Worm (Caenorhabditis elegans) whole organism, mixed stage, embryonic: ENCODE results near the gene ZK1320.7.

Experiments
- ceh-83 ChIP-seq: fragments of 200-800 bp; sonication (Bioruptor generic); optimal IDR thresholded peaks from 2 replicates; lab custom pipeline; 2018; ENCODE audit warnings: mild to moderate bottlenecking, missing genetic modification characterization, missing compliant biosample characterization
- ces-1 ChIP-seq: fragments of 150-350 bp; optimal IDR thresholded peaks from 2 replicates; lab custom pipeline; 2014; ENCODE audit warnings: missing biosample characterization, missing genetic modification reagents, missing genetic modification characterization
- flh-1 ChIP-seq: fragments of 200-800 bp; sonication (Bioruptor generic); optimal IDR thresholded peaks from 2 replicates; lab custom pipeline; 2018; ENCODE audit warnings: mild to moderate bottlenecking, missing genetic modification characterization, moderate library complexity, missing compliant biosample characterization
- ham-2 ChIP-seq: fragments of 200-800 bp; sonication (Bioruptor generic); optimal IDR thresholded peaks from 2 replicates; lab custom pipeline; 2018; ENCODE audit warnings: mild to moderate bottlenecking, missing genetic modification characterization, missing compliant biosample characterization
- lin-13 ChIP-seq: fragments of 150-350 bp; optimal IDR thresholded peaks from 2 replicates; lab custom pipeline; 2014; ENCODE audit warnings: missing biosample characterization, missing genetic modification characterization
- mab-5 ChIP-seq: fragments of 150-350 bp; optimal IDR thresholded peaks from 2 replicates; lab custom pipeline; 2014; ENCODE audit warnings: missing biosample characterization, missing genetic modification characterization
- pha-4 ChIP-seq: fragments of 150-350 bp; optimal IDR thresholded peaks from 2 replicates; lab custom pipeline; 2018; ENCODE audit warnings: missing biosample characterization, missing genetic modification reagents, missing genetic modification characterization
- snpc-4 ChIP-seq: fragments of 150-350 bp; optimal IDR thresholded peaks from 2 replicates; lab custom pipeline; 2014; ENCODE audit warnings: missing biosample characterization, missing genetic modification characterization
- sptf-1 ChIP-seq: sonication (generic microtip); optimal IDR thresholded peaks from 2 replicates; lab custom pipeline; 2017; ENCODE audit warnings: mild to moderate bottlenecking, missing genetic modification characterization, moderate library complexity, missing compliant biosample characterization

- peak; percentile 41 for TF ChIP-seq pha-4 (tag; lab: Kevin White, UChicago)
- TF ChIP-seq lin-13 (tag; lab: Kevin White, UChicago), result peak; percentile 61
- TF ChIP-seq flh-1 (GFP tag; lab: Kevin White, UChicago), result no peak
- peak; percentile 68 for TF ChIP-seq sptf-1 (tag; lab: Kevin White, UChicago)
- peak; percentile 90 for TF ChIP-seq ham-2
- TF ChIP-seq mab-5 (tag; lab: Kevin White, UChicago), result no peak
- no peak for TF ChIP-seq ceh-83 (GFP tag; lab: Kevin White, UChicago)
- TF ChIP-seq snpc-4, result no peak
- peak; percentile 70 for TF ChIP-seq ces-1
Observed at ce11 chrII:9646122-9646555, 25.3 kb upstream of the ZK1320.7 start.
